Fruit fly (Drosophila melanogaster) Kc167 (cell line): ENCODE measurements around the gene P5cr-2.

ENCODE experiments used
- Myc ChIP-seq: fragments of >200 bp; optimal IDR thresholded peaks from 2 replicates; lab custom pipeline; 2017; ENCODE audit warnings: missing external identifiers
- Sin3A ChIP-seq: fragments of >200 bp; optimal IDR thresholded peaks from 2 replicates; lab custom pipeline; 2018; ENCODE audit warnings: missing external identifiers
- h ChIP-seq: fragments of >200 bp; optimal IDR thresholded peaks from 3 replicates; lab custom pipeline; 2018; ENCODE audit warnings: missing external identifiers
- insv ChIP-seq: fragments of >200 bp; optimal IDR thresholded peaks from 3 replicates; lab custom pipeline; 2018; ENCODE audit warnings: missing external identifiers
- psq ChIP-seq: fragments of >200 bp; optimal IDR thresholded peaks from 2 replicates; lab custom pipeline; 2017; ENCODE audit warnings: missing external identifiers
- ttk ChIP-seq: sonication (Bioruptor generic); optimal IDR thresholded peaks from 2 replicates; lab custom pipeline; 2017; ENCODE audit warnings: missing external identifiers

Gene P5cr-2

dm6 chr3R:17583658-17584460 is 49.2 kb downstream of the P5cr-2 start:
- TF ChIP-seq insv (no peak), psq (lab: Kevin White, UChicago) (no peak), Sin3A (lab: Kevin White, UChicago) (no peak), Myc (no peak), h (no peak), ttk (lab: Kevin White, UChicago) (no peak)
